Fruit fly (Drosophila melanogaster): ENCODE measurements around the gene Cpr65Ax2.

DNA sequence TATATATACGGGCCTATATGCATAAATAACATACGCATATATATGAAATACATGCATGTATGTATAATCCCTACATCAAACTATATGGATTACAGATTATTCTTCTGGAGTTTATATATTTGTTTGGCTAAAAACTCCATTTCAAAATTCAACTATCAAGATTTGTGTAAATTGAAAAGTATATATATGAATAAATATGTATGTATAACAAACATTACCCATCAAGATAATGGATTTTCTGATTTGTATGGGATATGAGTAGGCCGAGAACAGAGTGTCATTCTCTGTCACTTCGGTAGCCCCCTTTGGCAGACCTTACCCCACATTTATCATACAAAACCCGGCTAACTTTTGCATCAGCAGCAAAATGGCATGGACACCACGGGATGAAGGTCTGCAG is 49.5 kb upstream of the Cpr65Ax2 start, which contains the start of gene CG8219:
- no peak for TF ChIP-seq CG8478 (optimal IDR thresholded peaks at IDR 0.05)
- no peak for TF ChIP-seq EcR (GFP tag; optimal IDR thresholded peaks at IDR 0.05)
- no peak for TF ChIP-seq usp (GFP tag; optimal IDR thresholded peaks at IDR 0.05)
- TF ChIP-seq pan (optimal IDR thresholded peaks at IDR 0.05) = no peak

Measured in whole organism.